Fruit fly (Drosophila melanogaster) whole organism, adult: ENCODE measurements around the gene CG1213.

Source experiments
- cnc ChIP-seq, 2 experiments: fragments of >200 bp; optimal IDR thresholded peaks; 2 replicates each; lab custom pipeline; 2017
- pad ChIP-seq: fragments of 200-800 bp; sonication (Bioruptor generic); optimal IDR thresholded peaks from 3 replicates; lab custom pipeline; 2017; ENCODE audit warnings: missing biosample characterization, missing genetic modification characterization, mild to moderate bottlenecking, moderate library complexity, missing genetic modification reagents

dm6 chr3R:5881308-5881707 lies 40.3 kb downstream of the CG1213 start:
- TF ChIP-seq pad (GFP tag; lab: Kevin White, UChicago) (no peak), cnc (optimal IDR thresholded peaks at IDR 0.05; lab: Kevin White, UChicago) (no peak)
